Fruit fly (Drosophila melanogaster): ENCODE measurements around the gene CG17196.

CG17196 gene

DNA sequence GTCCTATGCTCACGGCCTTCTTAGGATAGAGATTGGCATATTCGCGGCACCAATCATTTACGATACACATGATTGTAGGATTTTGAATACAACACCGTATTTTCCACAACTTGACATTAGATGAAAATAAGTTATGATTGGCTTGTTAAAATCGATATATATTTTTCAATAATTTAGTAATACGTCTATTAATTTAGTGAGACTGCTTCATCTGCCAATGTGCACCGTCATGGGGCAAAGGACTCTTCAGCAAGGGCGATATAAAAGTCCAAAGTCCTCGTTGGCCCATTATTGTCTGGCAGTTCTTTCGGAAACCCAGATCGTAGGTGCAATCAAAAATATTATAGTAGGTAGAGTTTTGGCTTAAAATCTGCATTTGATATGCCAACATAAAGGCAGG, at the start of gene CG17196:
CG17196 (minus strand) TSS at position 101 of the 400 bp plus-strand sequence.
- no peak for TF ChIP-seq CG14711 (tag; optimal IDR thresholded peaks at IDR 0.05)
- TF ChIP-seq CG11617 (GFP tag; optimal IDR thresholded peaks at IDR 0.05) = no peak
- TF ChIP-seq CG5204 (GFP tag; optimal IDR thresholded peaks at IDR 0.05) = no peak
- no peak for TF ChIP-seq CG1620 (GFP tag; optimal IDR thresholded peaks at IDR 0.05)
- TF ChIP-seq Clk (GFP tag; optimal IDR thresholded peaks at IDR 0.05) = no peak
- TF ChIP-seq CG7101 (tag; optimal IDR thresholded peaks at IDR 0.05) = no peak
- no peak for TF ChIP-seq ovo (GFP tag; optimal IDR thresholded peaks at IDR 0.05)
- no peak for TF ChIP-seq kay (GFP tag; ENCODE audit: borderline replicate concordance)
- TF ChIP-seq CG12768 (GFP tag; optimal IDR thresholded peaks at IDR 0.05) = no peak
- TF ChIP-seq CG7045 (GFP tag; optimal IDR thresholded peaks at IDR 0.05) = no peak
- no peak for TF ChIP-seq Crg-1 (GFP tag; optimal IDR thresholded peaks at IDR 0.05)
- TF ChIP-seq bab1 (GFP tag; optimal IDR thresholded peaks at IDR 0.05) = no peak
- no peak for TF ChIP-seq pad (GFP tag; optimal IDR thresholded peaks at IDR 0.05)
- no peak for TF ChIP-seq cic (GFP tag; optimal IDR thresholded peaks at IDR 0.05)
- TF ChIP-seq toe (GFP tag; optimal IDR thresholded peaks at IDR 0.05) = no peak
- no peak for TF ChIP-seq cnc (optimal IDR thresholded peaks at IDR 0.05)
- no peak for TF ChIP-seq tj (GFP tag; optimal IDR thresholded peaks at IDR 0.05)
- no peak for TF ChIP-seq Mnt (GFP tag; optimal IDR thresholded peaks at IDR 0.05)

DNA sequence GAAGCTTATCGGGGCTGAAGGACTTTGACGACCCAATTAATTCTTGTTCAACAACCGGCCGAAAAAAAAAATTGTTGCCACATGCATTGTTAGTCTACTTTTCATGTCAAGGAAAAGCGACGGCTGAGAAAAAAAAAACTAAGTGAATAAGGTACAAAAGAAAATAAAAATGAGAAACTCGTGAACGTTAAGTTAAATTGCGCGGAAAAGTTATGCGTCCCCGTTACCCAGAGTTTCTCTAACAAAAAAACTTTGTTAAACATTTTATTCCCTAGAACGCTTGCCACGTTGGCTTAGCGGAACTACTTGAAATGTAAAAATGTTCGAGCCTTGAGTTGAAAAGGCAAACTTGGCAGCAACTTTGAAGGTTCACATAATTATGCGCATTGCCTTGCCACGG, 39.1 kb upstream of the CG17196 start, which contains the start of gene CG14354:
CG14354 (plus strand) TSS at position 301 of the 400 bp plus-strand sequence.
- TF ChIP-seq CG7045 (GFP tag; optimal IDR thresholded peaks at IDR 0.05) = no peak
- TF ChIP-seq CG1620 (GFP tag; optimal IDR thresholded peaks at IDR 0.05) = no peak
- TF ChIP-seq ovo (GFP tag; optimal IDR thresholded peaks at IDR 0.05) = no peak
- no peak for TF ChIP-seq bab1 (GFP tag; optimal IDR thresholded peaks at IDR 0.05)
- TF ChIP-seq kay (GFP tag; ENCODE audit: borderline replicate concordance) = no peak
- TF ChIP-seq toe (GFP tag; optimal IDR thresholded peaks at IDR 0.05) = no peak
- no peak for TF ChIP-seq Clk (GFP tag; optimal IDR thresholded peaks at IDR 0.05)
- TF ChIP-seq CG11617 (GFP tag; optimal IDR thresholded peaks at IDR 0.05) = no peak
- TF ChIP-seq Mnt (GFP tag; optimal IDR thresholded peaks at IDR 0.05) = no peak

DNA sequence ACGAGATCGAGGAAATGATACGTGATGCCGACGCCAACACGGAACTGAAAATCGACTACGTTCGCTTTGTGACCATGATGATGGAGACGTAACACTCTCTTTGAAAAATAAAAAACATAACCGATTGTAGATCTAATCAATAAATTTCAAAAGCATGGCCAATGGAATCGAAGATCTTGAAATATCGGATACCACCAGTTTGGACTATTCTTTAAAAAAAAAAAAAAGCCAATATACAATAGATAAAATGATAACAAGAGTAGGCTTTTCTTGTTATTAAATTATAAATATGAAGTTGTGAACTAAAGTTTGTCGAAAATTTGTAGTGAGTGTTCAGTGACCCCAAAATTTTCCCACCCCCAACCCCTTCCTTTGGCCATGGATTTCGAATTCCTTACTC, 35.6 kb upstream of the CG17196 start, which contains the start of the genes Acam and CG17770:
Acam (plus strand) TSS at position 301 of the 400 bp plus-strand sequence.
CG17770 (plus strand) TSS at position 301 of the 400 bp plus-strand sequence.
- TF ChIP-seq cic (GFP tag; optimal IDR thresholded peaks at IDR 0.05) (no peak), CG7045 (GFP tag; optimal IDR thresholded peaks at IDR 0.05) (no peak), pad (GFP tag; optimal IDR thresholded peaks at IDR 0.05) (no peak), ovo (GFP tag; optimal IDR thresholded peaks at IDR 0.05) (no peak), kay (GFP tag; ENCODE audit: borderline replicate concordance) (no peak), toe (GFP tag; optimal IDR thresholded peaks at IDR 0.05) (no peak), Clk (GFP tag; optimal IDR thresholded peaks at IDR 0.05) (no peak), CG1620 (GFP tag; optimal IDR thresholded peaks at IDR 0.05) (no peak), Crg-1 (GFP tag; optimal IDR thresholded peaks at IDR 0.05) (no peak), CG14711 (tag; optimal IDR thresholded peaks at IDR 0.05) (no peak), CG12768 (GFP tag; optimal IDR thresholded peaks at IDR 0.05) (no peak), CG5204 (GFP tag; optimal IDR thresholded peaks at IDR 0.05) (no peak), CG7101 (tag; optimal IDR thresholded peaks at IDR 0.05) (no peak), CG33017 (tag; optimal IDR thresholded peaks at IDR 0.05) (no peak), tj (GFP tag; optimal IDR thresholded peaks at IDR 0.05) (no peak), bab1 (GFP tag; optimal IDR thresholded peaks at IDR 0.05) (no peak)

DNA sequence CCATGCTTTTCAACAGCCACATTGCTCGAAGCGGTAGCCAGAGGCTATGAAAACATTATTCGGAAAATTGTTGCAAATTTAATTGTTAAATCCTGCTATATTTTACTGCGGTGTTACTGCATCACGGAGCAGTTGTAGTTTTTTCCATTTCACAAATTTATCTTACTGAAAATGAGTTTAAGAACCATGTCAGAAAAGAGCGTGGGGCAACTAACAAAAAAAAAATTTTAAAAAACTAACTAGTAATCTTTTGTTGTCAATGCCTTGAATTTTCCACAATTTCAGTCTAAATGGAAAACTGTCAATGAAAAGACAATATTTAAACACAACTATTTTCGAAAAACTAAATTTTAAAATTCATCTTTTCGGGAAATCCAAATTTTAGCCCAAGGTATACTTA, 34.8 kb upstream of the CG17196 start, which contains the start of gene CG5024:
CG5024 (plus strand) TSS at position 301 of the 400 bp plus-strand sequence.
- TF ChIP-seq CG5204 (GFP tag; optimal IDR thresholded peaks at IDR 0.05) (no peak), kay (GFP tag; ENCODE audit: borderline replicate concordance) (no peak), CG11617 (GFP tag; optimal IDR thresholded peaks at IDR 0.05) (no peak), tj (GFP tag; optimal IDR thresholded peaks at IDR 0.05) (no peak), CG7045 (GFP tag; optimal IDR thresholded peaks at IDR 0.05) (no peak), pad (GFP tag; optimal IDR thresholded peaks at IDR 0.05) (no peak), Mnt (GFP tag; optimal IDR thresholded peaks at IDR 0.05) (no peak), CG12768 (GFP tag; optimal IDR thresholded peaks at IDR 0.05) (no peak), CG1620 (GFP tag; optimal IDR thresholded peaks at IDR 0.05) (no peak), ovo (GFP tag; optimal IDR thresholded peaks at IDR 0.05) (no peak), toe (GFP tag; optimal IDR thresholded peaks at IDR 0.05) (no peak), Clk (GFP tag; optimal IDR thresholded peaks at IDR 0.05) (no peak), cic (GFP tag; optimal IDR thresholded peaks at IDR 0.05) (no peak)

DNA sequence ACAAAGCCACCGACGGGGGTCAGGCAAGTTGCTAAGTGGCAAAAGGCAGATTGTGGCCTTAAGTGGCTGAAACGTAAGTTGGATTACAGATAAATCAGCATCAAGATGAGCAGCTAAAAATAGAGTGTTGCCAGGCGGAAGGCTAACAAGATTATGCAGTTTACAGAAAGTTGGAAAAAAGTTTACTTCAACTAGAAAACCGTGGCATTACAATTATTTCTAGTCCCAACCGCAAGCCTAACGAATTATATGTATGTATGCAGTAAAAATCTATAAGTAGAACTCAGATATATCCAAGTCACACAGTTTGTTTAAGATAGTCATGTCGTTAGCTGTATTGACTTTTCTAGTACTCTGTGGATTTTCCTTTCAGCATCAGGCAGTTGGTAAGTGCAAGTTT, 30.1 kb upstream of the CG17196 start, which contains the start of gene BG642167:
BG642167 (plus strand) TSS at position 301 of the 400 bp plus-strand sequence.
- TF ChIP-seq ovo (GFP tag; optimal IDR thresholded peaks at IDR 0.05) = no peak
- TF ChIP-seq CG5204 (GFP tag; optimal IDR thresholded peaks at IDR 0.05) = no peak
- no peak for TF ChIP-seq CG14711 (tag; optimal IDR thresholded peaks at IDR 0.05)
- TF ChIP-seq CG33017 (tag; optimal IDR thresholded peaks at IDR 0.05) = no peak
- TF ChIP-seq Crg-1 (GFP tag; optimal IDR thresholded peaks at IDR 0.05) = no peak
- TF ChIP-seq tj (GFP tag; optimal IDR thresholded peaks at IDR 0.05) = no peak
- TF ChIP-seq Clk (GFP tag; optimal IDR thresholded peaks at IDR 0.05) = no peak
- no peak for TF ChIP-seq cic (GFP tag; optimal IDR thresholded peaks at IDR 0.05)
- no peak for TF ChIP-seq CG12768 (GFP tag; optimal IDR thresholded peaks at IDR 0.05)
- TF ChIP-seq Mnt (GFP tag; optimal IDR thresholded peaks at IDR 0.05) = no peak
- TF ChIP-seq toe (GFP tag; optimal IDR thresholded peaks at IDR 0.05) = no peak
- no peak for TF ChIP-seq kay (GFP tag; ENCODE audit: borderline replicate concordance)
- no peak for TF ChIP-seq cnc (optimal IDR thresholded peaks at IDR 0.05)
- no peak for TF ChIP-seq pad (GFP tag; optimal IDR thresholded peaks at IDR 0.05)
- no peak for TF ChIP-seq CG7101 (tag; optimal IDR thresholded peaks at IDR 0.05)
- TF ChIP-seq Hr96 (GFP tag; optimal IDR thresholded peaks at IDR 0.05) = no peak

DNA sequence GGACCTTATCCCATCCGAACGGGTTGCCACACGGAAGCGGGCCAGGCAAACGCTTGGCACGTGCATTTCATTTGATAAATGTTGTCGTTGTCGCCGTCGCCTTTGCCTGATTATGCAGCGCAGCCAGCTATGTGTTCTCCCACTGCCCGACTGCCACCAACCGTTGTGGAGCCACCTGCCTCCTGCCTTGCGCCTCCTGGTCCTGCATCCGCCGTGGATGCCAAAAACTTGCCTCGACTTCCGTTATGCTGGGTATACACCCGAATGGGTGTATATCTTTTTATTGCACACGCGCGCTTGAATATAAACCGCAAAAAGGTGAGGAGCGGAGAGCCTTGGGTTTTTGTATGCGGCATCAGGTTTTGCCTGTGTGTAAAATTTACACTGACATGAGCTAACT, 15.8 kb upstream of the CG17196 start:
- TF ChIP-seq pad (GFP tag; optimal IDR thresholded peaks at IDR 0.05) = no peak
- no peak for TF ChIP-seq bab1 (GFP tag; optimal IDR thresholded peaks at IDR 0.05)
- TF ChIP-seq CG5204 (GFP tag; optimal IDR thresholded peaks at IDR 0.05) = no peak
- no peak for TF ChIP-seq cnc (optimal IDR thresholded peaks at IDR 0.05)
- TF ChIP-seq Hr96 (GFP tag; optimal IDR thresholded peaks at IDR 0.05) = no peak
- TF ChIP-seq CG7045 (GFP tag; optimal IDR thresholded peaks at IDR 0.05) = no peak
- TF ChIP-seq Clk (GFP tag; optimal IDR thresholded peaks at IDR 0.05) = no peak
- TF ChIP-seq CG12768 (GFP tag; optimal IDR thresholded peaks at IDR 0.05) = no peak
- no peak for TF ChIP-seq Crg-1 (GFP tag; optimal IDR thresholded peaks at IDR 0.05)
- no peak for TF ChIP-seq ovo (GFP tag; optimal IDR thresholded peaks at IDR 0.05)
- TF ChIP-seq CG1620 (GFP tag; optimal IDR thresholded peaks at IDR 0.05) = no peak
- TF ChIP-seq CG33017 (tag; optimal IDR thresholded peaks at IDR 0.05) = no peak
- TF ChIP-seq toe (GFP tag; optimal IDR thresholded peaks at IDR 0.05) = no peak
- no peak for TF ChIP-seq CG7101 (tag; optimal IDR thresholded peaks at IDR 0.05)

Measured in whole organism, adult.